Fruit fly (Drosophila melanogaster): Measurements from ENCODE around the gene Acp98AB.

The Acp98AB gene

dm6 chr3R:27706039-27706580 lies 11.4 kb downstream of the Acp98AB start:
- TF ChIP-seq fru (GFP tag; optimal IDR thresholded peaks at IDR 0.05) (no peak), Rel (GFP tag; optimal IDR thresholded peaks at IDR 0.05) (no peak), Rel (tag; optimal IDR thresholded peaks at IDR 0.05) (peak; percentile 97), Jra (GFP tag; optimal IDR thresholded peaks at IDR 0.05) (no peak)

dm6 chr3R:27706581-27707181 lies 12.0 kb downstream of the Acp98AB start, which contains the start of the genes CROT and CG12877:
CROT (minus strand) TSS chr3R:27706751.
CG12877 (plus strand) TSS chr3R:27707100.
- TF ChIP-seq woc (GFP tag; optimal IDR thresholded peaks at IDR 0.05) (peak; percentile 39), Hnf4 (GFP tag; optimal IDR thresholded peaks at IDR 0.05) (no peak), dsf (GFP tag; optimal IDR thresholded peaks at IDR 0.05; ENCODE audit: borderline replicate concordance) (no peak), usp (GFP tag; optimal IDR thresholded peaks at IDR 0.05) (no peak), jim (GFP tag; optimal IDR thresholded peaks at IDR 0.05) (peak; percentile 17), Abd-B (GFP tag; optimal IDR thresholded peaks at IDR 0.05) (no peak), dl (GFP tag; optimal IDR thresholded peaks at IDR 0.05; ENCODE audit: insufficient read depth in 1 of 2, partially characterized antibody in 2 of 2) (no peak), tai (GFP tag; optimal IDR thresholded peaks at IDR 0.05) (no peak), N (GFP tag; optimal IDR thresholded peaks at IDR 0.05) (no peak), sv (GFP tag; optimal IDR thresholded peaks at IDR 0.05) (peak; percentile 68), pan (optimal IDR thresholded peaks at IDR 0.05) (no peak), br (GFP tag; optimal IDR thresholded peaks at IDR 0.05) (peak; percentile 45), GATAd (GFP tag; optimal IDR thresholded peaks at IDR 0.05) (no peak), Hr83 (GFP tag; optimal IDR thresholded peaks at IDR 0.05; ENCODE audit: poor library complexity, severe bottlenecking) (peak; percentile 22), HLH106 (tag; optimal IDR thresholded peaks at IDR 0.05) (peak; percentile 89), CrebA (GFP tag; optimal IDR thresholded peaks at IDR 0.05; ENCODE audit: borderline replicate concordance) (no peak), Mio (GFP tag; optimal IDR thresholded peaks at IDR 0.05) (no peak), Rel (GFP tag; optimal IDR thresholded peaks at IDR 0.05) (no peak), Rel (tag; optimal IDR thresholded peaks at IDR 0.05) (no peak), ey (GFP tag; optimal IDR thresholded peaks at IDR 0.05) (peak; percentile 63), psq (GFP tag; optimal IDR thresholded peaks at IDR 0.05) (peak; percentile 79), foxo (GFP tag; optimal IDR thresholded peaks at IDR 0.05) (peak in 1 of 2 experiments; percentile 87), Hr78 (GFP tag; optimal IDR thresholded peaks at IDR 0.05) (no peak), h (GFP tag; optimal IDR thresholded peaks at IDR 0.05) (peak; percentile 62), Jra (GFP tag; optimal IDR thresholded peaks at IDR 0.05) (no peak), Dfd (GFP tag; optimal IDR thresholded peaks at IDR 0.05) (no peak), lola (GFP tag; optimal IDR thresholded peaks at IDR 0.05) (no peak), fru (GFP tag; optimal IDR thresholded peaks at IDR 0.05) (peak; percentile 69), OdsH (GFP tag; optimal IDR thresholded peaks at IDR 0.05) (peak; percentile 65), CG9705 (GFP tag; optimal IDR thresholded peaks at IDR 0.05) (peak; percentile 83), Dif (GFP tag; optimal IDR thresholded peaks at IDR 0.05; ENCODE audit: partially characterized antibody) (no peak), dmrt93B (GFP tag; optimal IDR thresholded peaks at IDR 0.05) (peak; percentile 77), sage (GFP tag; optimal IDR thresholded peaks at IDR 0.05) (peak; percentile 61), brk (GFP tag; optimal IDR thresholded peaks at IDR 0.05) (no peak), CG32264 (GFP tag; optimal IDR thresholded peaks at IDR 0.05) (no peak), rgr (GFP tag; optimal IDR thresholded peaks at IDR 0.05) (peak; percentile 87), Myc (optimal IDR thresholded peaks at IDR 0.05) (no peak), Vsx2 (GFP tag; optimal IDR thresholded peaks at IDR 0.05; ENCODE audit: partially characterized antibody) (no peak), Sp1 (GFP tag; optimal IDR thresholded peaks at IDR 0.05) (peak; percentile 78)

All from whole organism, wandering third instar larva.